Fruit fly (Drosophila melanogaster) whole organism, embryonic: Measurements from ENCODE around the gene CG5973.

ENCODE experiments used
- Awh ChIP-seq: fragments of 200-800 bp; sonication (Bioruptor generic); IDR thresholded peaks from 2 replicates; pipeline ENCODE4, ENCODE4 v1.3.6; 2022; ENCODE audit warnings: missing biosample characterization, missing genetic modification characterization
- B-H1 ChIP-seq: fragments of 200-800 bp; sonication (Bioruptor generic); IDR thresholded peaks from 3 replicates; pipeline ENCODE4 v1.3.6; 2022; ENCODE audit warnings: missing biosample characterization, missing genetic modification characterization
- CG10366 ChIP-seq: fragments of 200-800 bp; sonication (Bioruptor generic); IDR thresholded peaks from 2 replicates; pipeline ENCODE4 v1.3.6; 2022; ENCODE audit warnings: missing biosample characterization, missing genetic modification characterization
- CG11093 ChIP-seq: fragments of 200-800 bp; sonication (Bioruptor generic); IDR thresholded peaks from 3 replicates; pipeline ENCODE4 v1.3.6; 2022; ENCODE audit warnings: missing biosample characterization, missing genetic modification characterization
- CG11398 ChIP-seq: fragments of 200-800 bp; sonication (Bioruptor generic); optimal IDR thresholded peaks from 2 replicates; lab custom pipeline; 2016; ENCODE audit warnings: missing biosample characterization, missing genetic modification characterization
- CG11504 ChIP-seq: fragments of 200-800 bp; sonication (Bioruptor generic); optimal IDR thresholded peaks from 3 replicates; lab custom pipeline; 2019; ENCODE audit warnings: missing biosample characterization, mild to moderate bottlenecking, missing genetic modification characterization, moderate library complexity
- CG12236 ChIP-seq: fragments of 200-800 bp; sonication (Bioruptor generic); optimal IDR thresholded peaks from 2 replicates; lab custom pipeline; 2016; ENCODE audit warnings: missing biosample characterization, missing genetic modification characterization
- CG12942 ChIP-seq: fragments of 200-800 bp; sonication (Bioruptor generic); optimal IDR thresholded peaks from 3 replicates; lab custom pipeline; 2016; ENCODE audit warnings: missing biosample characterization, missing genetic modification characterization
- CG14014 ChIP-seq: fragments of 200-800 bp; sonication (Bioruptor generic); IDR thresholded peaks from 2 replicates; pipeline ENCODE4 v1.3.6; 2022; ENCODE audit warnings: missing biosample characterization, missing genetic modification characterization
- CG14050 ChIP-seq: fragments of 200-800 bp; sonication (Bioruptor generic); IDR thresholded peaks from 3 replicates; pipeline ENCODE4 v1.3.6; 2022; ENCODE audit warnings: missing biosample characterization, missing genetic modification characterization
- CG14710 ChIP-seq: fragments of 200-800 bp; sonication (Bioruptor generic); optimal IDR thresholded peaks from 3 replicates; lab custom pipeline; 2019; ENCODE audit warnings: missing biosample characterization, mild to moderate bottlenecking, missing genetic modification characterization, moderate library complexity
- CG15269 ChIP-seq: fragments of 200-800 bp; sonication (Bioruptor generic); optimal IDR thresholded peaks from 2 replicates; lab custom pipeline; 2018; ENCODE audit warnings: missing biosample characterization, mild to moderate bottlenecking, missing genetic modification characterization, moderate library complexity
- CG2889 ChIP-seq: fragments of 200-800 bp; sonication (Bioruptor generic); IDR thresholded peaks from 3 replicates; pipeline ENCODE4 v1.3.6; 2022; ENCODE audit warnings: missing biosample characterization, missing genetic modification characterization
- CG6272 ChIP-seq: fragments of 200-800 bp; sonication (Bioruptor generic); IDR thresholded peaks from 2 replicates; pipeline ENCODE4 v1.3.6; 2022; ENCODE audit warnings: missing biosample characterization, missing genetic modification characterization
- CG8089 ChIP-seq: fragments of 200-800 bp; sonication (Bioruptor generic); optimal IDR thresholded peaks from 3 replicates; lab custom pipeline; 2016; ENCODE audit warnings: missing biosample characterization, missing genetic modification characterization
- CG8281 ChIP-seq: fragments of 200-800 bp; sonication (Bioruptor generic); optimal IDR thresholded peaks from 2 replicates; lab custom pipeline; 2018; ENCODE audit warnings: missing biosample characterization, mild to moderate bottlenecking, missing genetic modification characterization, moderate library complexity
- CG8290 ChIP-seq, 3 experiments: fragments of 200-800 bp; sonication (Bioruptor generic); optimal IDR thresholded peaks; 2 replicates each; lab custom pipeline; 2016 to 2019; ENCODE audit warnings: missing biosample characterization in 3 of 3, missing genetic modification characterization in 3 of 3, mild to moderate bottlenecking in 2 of 3, moderate library complexity in 1 of 3
- CG8388 ChIP-seq: fragments of 200-800 bp; sonication (Bioruptor generic); optimal IDR thresholded peaks from 2 replicates; lab custom pipeline; 2019; ENCODE audit warnings: missing biosample characterization, mild to moderate bottlenecking, missing genetic modification characterization, moderate library complexity
- CHES-1-like ChIP-seq: fragments of 200-800 bp; sonication (Bioruptor generic); optimal IDR thresholded peaks from 2 replicates; lab custom pipeline; 2016; ENCODE audit warnings: missing biosample characterization, missing genetic modification characterization
- CkIIα-i1 ChIP-seq: fragments of 200-800 bp; sonication (Bioruptor generic); IDR thresholded peaks from 2 replicates; pipeline ENCODE4 v1.3.6; 2022; ENCODE audit warnings: missing biosample characterization, missing genetic modification characterization
- CrebB ChIP-seq: fragments of 200-800 bp; sonication (Bioruptor generic); optimal IDR thresholded peaks from 3 replicates; lab custom pipeline; 2018; ENCODE audit warnings: missing biosample characterization, mild to moderate bottlenecking, missing genetic modification characterization
- D19A ChIP-seq: fragments of 200-800 bp; optimal IDR thresholded peaks from 3 replicates; lab custom pipeline; 2019; ENCODE audit warnings: missing biosample characterization, mild to moderate bottlenecking, missing genetic modification characterization, moderate library complexity
- Dbx ChIP-seq: fragments of 200-800 bp; sonication (Bioruptor generic); IDR thresholded peaks from 3 replicates; pipeline ENCODE4 v1.3.6; 2022; ENCODE audit warnings: missing biosample characterization, missing genetic modification characterization
- ERR ChIP-seq: fragments of 200-800 bp; sonication (Bioruptor generic); optimal IDR thresholded peaks from 2 replicates; lab custom pipeline; 2016; ENCODE audit warnings: missing biosample characterization, missing genetic modification characterization
- Eip74EF ChIP-seq, 2 experiments: fragments of 200-800 bp in 1 of 2; fragments of >200 bp in 1 of 2; sonication (Bioruptor generic) in 1 of 2; optimal IDR thresholded peaks; 2 replicates each; lab custom pipeline; 2017 to 2019; ENCODE audit warnings: missing biosample characterization in 2 of 2, missing genetic modification characterization in 2 of 2, mild to moderate bottlenecking in 1 of 2, moderate library complexity in 1 of 2
- Ets65A ChIP-seq: fragments of 200-800 bp; sonication (Bioruptor generic); peaks from one replicate; lab custom pipeline; 2016; ENCODE audit warnings: missing biosample characterization, missing genetic modification characterization
- Fer3 ChIP-seq: fragments of 200-800 bp; sonication (Bioruptor generic); optimal IDR thresholded peaks from 2 replicates; lab custom pipeline; 2018; ENCODE audit warnings: missing biosample characterization, mild to moderate bottlenecking, missing genetic modification characterization, moderate library complexity
- HmgZ ChIP-seq: fragments of 200-800 bp; sonication (Bioruptor generic); optimal IDR thresholded peaks from 2 replicates; lab custom pipeline; 2018; ENCODE audit warnings: missing biosample characterization, mild to moderate bottlenecking, missing genetic modification characterization
- Kr ChIP-seq: fragments of 200-800 bp; sonication (Bioruptor generic); optimal IDR thresholded peaks from 2 replicates; lab custom pipeline; 2017; ENCODE audit warnings: missing biosample characterization, mild to moderate bottlenecking, missing genetic modification characterization
- Lpt ChIP-seq: fragments of >200 bp; optimal IDR thresholded peaks from 2 replicates; lab custom pipeline; 2018; ENCODE audit warnings: missing biosample characterization, missing genetic modification characterization
- MTF-1 ChIP-seq: fragments of 200-800 bp; sonication (Bioruptor generic); optimal IDR thresholded peaks from 2 replicates; lab custom pipeline; 2018; ENCODE audit warnings: missing biosample characterization, mild to moderate bottlenecking, missing genetic modification characterization, borderline replicate concordance
- Ssrp ChIP-seq: fragments of 200-800 bp; sonication (Bioruptor generic); optimal IDR thresholded peaks from 2 replicates; lab custom pipeline; 2018; ENCODE audit warnings: missing biosample characterization, mild to moderate bottlenecking, missing genetic modification characterization, moderate library complexity
- abd-A ChIP-seq: fragments of 200-800 bp; sonication (Bioruptor generic); optimal IDR thresholded peaks from 3 replicates; lab custom pipeline; 2019; ENCODE audit warnings: missing biosample characterization, mild to moderate bottlenecking, missing genetic modification characterization, moderate library complexity
- ap ChIP-seq: fragments of 200-800 bp; sonication (Bioruptor generic); IDR thresholded peaks from 2 replicates; pipeline ENCODE4 v1.3.6; 2022; ENCODE audit warnings: missing biosample characterization, missing genetic modification characterization
- bcd ChIP-seq: fragments of 200-800 bp; sonication (Bioruptor generic); optimal IDR thresholded peaks from 2 replicates; lab custom pipeline; 2017; ENCODE audit warnings: missing biosample characterization, mild to moderate bottlenecking, missing genetic modification characterization
- chm ChIP-seq: fragments of 200-800 bp; sonication (Bioruptor generic); IDR thresholded peaks from 2 replicates; pipeline ENCODE4 v1.3.6; 2022; ENCODE audit warnings: missing biosample characterization, missing genetic modification characterization
- da ChIP-seq: fragments of 200-800 bp; sonication (Bioruptor generic); optimal IDR thresholded peaks from 2 replicates; lab custom pipeline; 2016; ENCODE audit warnings: missing biosample characterization, missing genetic modification characterization
- disco-r ChIP-seq: fragments of 200-800 bp; sonication (Bioruptor generic); optimal IDR thresholded peaks from 2 replicates; lab custom pipeline; 2016; ENCODE audit warnings: missing biosample characterization, missing genetic modification characterization
- eve ChIP-seq, 2 experiments: fragments of >200 bp; optimal IDR thresholded peaks; 2 replicates each; lab custom pipeline; 2017; ENCODE audit warnings: missing biosample characterization in 2 of 2, missing genetic modification characterization in 2 of 2
- fd3F ChIP-seq: fragments of 200-800 bp; sonication (Bioruptor generic); optimal IDR thresholded peaks from 2 replicates; lab custom pipeline; 2018; ENCODE audit warnings: missing biosample characterization, mild to moderate bottlenecking, missing genetic modification characterization, moderate library complexity
- knrl ChIP-seq: fragments of 200-800 bp; sonication (Bioruptor generic); IDR thresholded peaks from 3 replicates; pipeline ENCODE4 v1.3.6; 2022; ENCODE audit warnings: missing biosample characterization, missing genetic modification characterization; ENCODE audit not compliant: partially characterized antibody
- lola ChIP-seq, 3 experiments: fragments of >200 bp in 2 of 3; fragments of 200-800 bp in 1 of 3; sonication (Bioruptor generic) in 1 of 3; optimal IDR thresholded peaks; 2 replicates each; lab custom pipeline; 2017 to 2019; ENCODE audit warnings: missing biosample characterization in 3 of 3, missing genetic modification characterization in 3 of 3, mild to moderate bottlenecking in 1 of 3, moderate library complexity in 1 of 3
- pan ChIP-seq, 4 experiments: fragments of >200 bp in 3 of 4; fragments of 200-800 bp in 1 of 4; sonication (Bioruptor generic) in 1 of 4; optimal IDR thresholded peaks in 3 of 4; IDR thresholded peaks in 1 of 4; 2 replicates each; pipeline versions ENCODE4 v1.3.6 to Lab custom; 2017 to 2022; ENCODE audit warnings: missing biosample characterization in 2 of 4, missing genetic modification characterization in 2 of 4, mixed read lengths in 1 of 4
- pita ChIP-seq: fragments of 200-800 bp; sonication (Bioruptor generic); optimal IDR thresholded peaks from 2 replicates; lab custom pipeline; 2017; ENCODE audit warnings: missing biosample characterization, mild to moderate bottlenecking, missing genetic modification characterization
- pum ChIP-seq: fragments of 200-800 bp; sonication (Bioruptor generic); optimal IDR thresholded peaks from 2 replicates; lab custom pipeline; 2016; ENCODE audit warnings: missing biosample characterization, missing genetic modification characterization
- repo ChIP-seq: fragments of 200-800 bp; sonication (Bioruptor generic); optimal IDR thresholded peaks from 2 replicates; lab custom pipeline; 2016; ENCODE audit warnings: missing biosample characterization, missing genetic modification characterization
- stwl ChIP-seq: fragments of 200-800 bp; sonication (Bioruptor generic); optimal IDR thresholded peaks from 3 replicates; lab custom pipeline; 2018; ENCODE audit warnings: missing biosample characterization, mild to moderate bottlenecking, missing genetic modification characterization, moderate library complexity
- unc-4 ChIP-seq: fragments of 200-800 bp; sonication (Bioruptor generic); IDR thresholded peaks from 2 replicates; pipeline ENCODE4 v1.3.6; 2022; ENCODE audit warnings: missing biosample characterization, missing genetic modification characterization; ENCODE audit not compliant: partially characterized antibody

CG5973 gene

dm6 chr2L:7424907-7425689, 12.2 kb upstream of the CG5973 start (continued):
- TF ChIP-seq fd3F (GFP tag; lab: Kevin White, UChicago): peak; percentile 51
- peak; percentile 57; the same call in 1 of the 3 replicates for TF ChIP-seq CG2889 (GFP tag; lab: Robert Waterston, UW)
- TF ChIP-seq CG12236 (GFP tag; lab: Kevin White, UChicago): no peak
- TF ChIP-seq D19A (tag; lab: Kevin White, UChicago): no peak
- TF ChIP-seq unc-4 (GFP tag; lab: Robert Waterston, UW): no peak
- TF ChIP-seq stwl (tag; lab: Kevin White, UChicago): no peak
- TF ChIP-seq CG8281 (tag; lab: Kevin White, UChicago): no peak
- no peak for TF ChIP-seq lola (GFP tag; optimal IDR thresholded peaks at IDR 0.05; lab: Kevin White, UChicago)
- TF ChIP-seq ERR (GFP tag; lab: Kevin White, UChicago): peak; percentile 52
- TF ChIP-seq chm (GFP tag; lab: Robert Waterston, UW): peak; percentile 60
- TF ChIP-seq disco-r (GFP tag; lab: Kevin White, UChicago): peak; percentile 35
- TF ChIP-seq pan (optimal IDR thresholded peaks at IDR 0.05; lab: Kevin White, UChicago): no peak
- TF ChIP-seq pan (GFP tag; optimal IDR thresholded peaks at IDR 0.05 in 1 of 2, IDR thresholded peaks at IDR 0.05 in 1 of 2): peak in 1 of 2 experiments; percentile 51
- TF ChIP-seq Kr (GFP tag; lab: Kevin White, UChicago): no peak
- peak in 1 of 2 experiments; percentile 34 for TF ChIP-seq eve (GFP tag; optimal IDR thresholded peaks at IDR 0.05; lab: Kevin White, UChicago)
- TF ChIP-seq pum (GFP tag; lab: Kevin White, UChicago): no peak
- no peak for TF ChIP-seq CkIIα-i1
- peak; percentile 64 for TF ChIP-seq HmgZ (tag; lab: Kevin White, UChicago)
- no peak for TF ChIP-seq CG14710 (tag; lab: Kevin White, UChicago)
- peak; percentile 18; the same call in 1 of the 3 replicates for TF ChIP-seq B-H1 (GFP tag; lab: Robert Waterston, UW)
- TF ChIP-seq CG10366 (GFP tag; lab: Robert Waterston, UW): peak; percentile 63
- no peak for TF ChIP-seq Ssrp (tag; lab: Kevin White, UChicago)
- peak; percentile 78 for TF ChIP-seq CHES-1-like (GFP tag; lab: Kevin White, UChicago)
- TF ChIP-seq CG11504 (tag; lab: Kevin White, UChicago): peak; percentile 9
- 0 out of 2 replicates have a peak, but pooled peaks have one; percentile 29 for TF ChIP-seq CG6272 (GFP tag; lab: Robert Waterston, UW)
- TF ChIP-seq Ets65A (GFP tag; lab: Kevin White, UChicago): peak; percentile 81
- TF ChIP-seq CG8089 (GFP tag; lab: Kevin White, UChicago): no peak
- no peak for TF ChIP-seq CG8290 (GFP tag; optimal IDR thresholded peaks at IDR 0.05; lab: Kevin White, UChicago)
- TF ChIP-seq CG8290 (tag; optimal IDR thresholded peaks at IDR 0.05; lab: Kevin White, UChicago): peak in 1 of 2 experiments; percentile 89
- peak; percentile 47 for TF ChIP-seq CrebB (tag; lab: Kevin White, UChicago)
- no peak for TF ChIP-seq abd-A (tag; lab: Kevin White, UChicago)
- peak; percentile 70 for TF ChIP-seq Fer3 (tag; lab: Kevin White, UChicago)
- no peak for TF ChIP-seq pita (GFP tag; lab: Kevin White, UChicago)
- no peak for TF ChIP-seq ap (GFP tag; lab: Robert Waterston, UW)
- TF ChIP-seq da (GFP tag; lab: Kevin White, UChicago): no peak
- TF ChIP-seq CG15269 (tag; lab: Kevin White, UChicago): peak; percentile 41
- no peak for TF ChIP-seq Eip74EF (GFP tag; optimal IDR thresholded peaks at IDR 0.05; lab: Kevin White, UChicago)
- TF ChIP-seq bcd: peak; percentile 64
- peak; percentile 92 for TF ChIP-seq Dbx (GFP tag; lab: Robert Waterston, UW)
- no peak for TF ChIP-seq CG8388 (GFP tag; lab: Kevin White, UChicago)
- TF ChIP-seq knrl: no peak
- peak; percentile 21; the same call in 1 of the 3 replicates for TF ChIP-seq CG14050 (GFP tag; lab: Robert Waterston, UW)
- peak; percentile 5 for TF ChIP-seq MTF-1 (GFP tag; lab: Kevin White, UChicago)
- no peak for TF ChIP-seq CG11398 (GFP tag; lab: Kevin White, UChicago)
- no peak for TF ChIP-seq CG11093
- peak; percentile 81 for TF ChIP-seq CG14014 (GFP tag; lab: Robert Waterston, UW)
- peak; percentile 6 for TF ChIP-seq CG12942 (GFP tag; lab: Kevin White, UChicago)
- no peak for TF ChIP-seq Awh (GFP tag; lab: Robert Waterston, UW)
- TF ChIP-seq repo: peak; percentile 29
- no peak for TF ChIP-seq Lpt (GFP tag; lab: Kevin White, UChicago)
